Fruit fly (Drosophila melanogaster) whole organism, pupa: ENCODE data around the gene CG34276.

Experiments used
- CG12605 ChIP-seq: fragments of 200-800 bp; sonication (Bioruptor generic); IDR thresholded peaks from 2 replicates; pipeline ENCODE4 v1.3.6; 2022; ENCODE audit warnings: missing biosample characterization, missing genetic modification characterization
- CG14655 ChIP-seq: fragments of 200-800 bp; sonication (Bioruptor generic); optimal IDR thresholded peaks from 3 replicates; lab custom pipeline; 2017; ENCODE audit warnings: mild to moderate bottlenecking, missing biosample characterization, missing genetic modification reagents, missing genetic modification characterization
- CG8159 ChIP-seq: fragments of 200-800 bp; sonication (Bioruptor generic); optimal IDR thresholded peaks from 3 replicates; lab custom pipeline; 2018; ENCODE audit warnings: missing biosample characterization, mild to moderate bottlenecking, missing genetic modification characterization, moderate library complexity
- CG9948 ChIP-seq: fragments of 200-800 bp; sonication (Bioruptor generic); optimal IDR thresholded peaks from 2 replicates; lab custom pipeline; 2018; ENCODE audit warnings: missing biosample characterization, mild to moderate bottlenecking, missing genetic modification characterization, moderate library complexity
- Ets98B ChIP-seq: fragments of 200-800 bp; sonication (Bioruptor generic); IDR thresholded peaks from 2 replicates; pipeline ENCODE4 v1.3.6; 2022; ENCODE audit warnings: missing biosample characterization, missing genetic modification characterization

- TF ChIP-seq CG8159 (tag; lab: Kevin White, UChicago) (no peak), Ets98B (GFP tag; lab: Robert Waterston, UW) (peak; percentile 63), CG12605 (GFP tag; lab: Robert Waterston, UW) (peak; percentile 59; the same call in 1 of the 2 replicates), CG9948 (tag; lab: Kevin White, UChicago) (no peak), CG14655 (GFP tag; lab: Kevin White, UChicago) (no peak)
Observed at dm6 chr3R:15920751-15921156, 4.7 kb upstream of the CG34276 start, which contains the start of gene Fbxl7.
